Fruit fly (Drosophila melanogaster): ENCODE data around the gene CG33257.

- TF ChIP-seq Hr78 (GFP tag; optimal IDR thresholded peaks at IDR 0.05) (no peak), Abd-B (GFP tag; optimal IDR thresholded peaks at IDR 0.05) (no peak), psq (GFP tag; optimal IDR thresholded peaks at IDR 0.05) (no peak), br (GFP tag; optimal IDR thresholded peaks at IDR 0.05) (no peak), Jra (GFP tag; optimal IDR thresholded peaks at IDR 0.05) (no peak), pan (optimal IDR thresholded peaks at IDR 0.05) (no peak), lola (GFP tag; optimal IDR thresholded peaks at IDR 0.05) (no peak), Dfd (GFP tag; optimal IDR thresholded peaks at IDR 0.05) (no peak), tai (GFP tag; optimal IDR thresholded peaks at IDR 0.05) (no peak), Rel (GFP tag; optimal IDR thresholded peaks at IDR 0.05) (no peak), Rel (tag; optimal IDR thresholded peaks at IDR 0.05) (no peak), usp (GFP tag; optimal IDR thresholded peaks at IDR 0.05) (no peak), rgr (GFP tag; optimal IDR thresholded peaks at IDR 0.05) (no peak), GATAd (GFP tag; optimal IDR thresholded peaks at IDR 0.05) (no peak)
Measured at dm6 chr3L:16339463-16339862, 6.7 kb upstream of the CG33257 start.

Data from whole organism, wandering third instar larva.